Worm (Caenorhabditis elegans): ENCODE data around the gene K08H2.7.

DNA sequence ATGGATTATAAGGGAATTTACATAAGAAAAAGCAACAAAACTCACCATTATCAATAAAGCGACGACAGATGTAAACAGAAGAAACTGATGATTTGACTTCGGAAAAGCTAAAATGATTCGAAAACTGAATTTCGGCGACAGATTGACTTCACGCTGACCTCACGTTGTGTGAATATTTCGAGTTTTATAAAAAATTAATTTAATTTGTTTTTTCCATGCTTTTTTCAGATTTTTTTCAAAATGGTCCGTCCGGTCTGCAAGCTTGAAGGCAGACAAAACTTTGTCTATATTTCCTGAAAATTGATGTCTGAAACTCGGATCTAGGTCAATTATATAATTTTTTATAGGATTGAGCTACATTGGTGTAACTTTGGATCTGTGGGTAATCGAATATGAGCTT, 6.0 kb downstream of the K08H2.7 start, which contains the start of gene K08H2.5:
- no peak for TF ChIP-seq sox-4 (tag; optimal IDR thresholded peaks at IDR 0.05)
- TF ChIP-seq unc-86 (tag; optimal IDR thresholded peaks at IDR 0.05) = no peak
- no peak for TF ChIP-seq unc-42 (tag; optimal IDR thresholded peaks at IDR 0.05)
- TF ChIP-seq pros-1 (tag; optimal IDR thresholded peaks at IDR 0.05) = no peak
- TF ChIP-seq madf-2 (tag; optimal IDR thresholded peaks at IDR 0.05) = no peak
